Worm (Caenorhabditis elegans): Measurements from ENCODE around the gene srb-16.

ce11 chrII:5195504-5195903, 44.8 kb upstream of the srb-16 start, which contains the start of gene C34F11.5:
- TF ChIP-seq aly-2 (tag; optimal IDR thresholded peaks at IDR 0.05) (no peak), tbx-2 (tag; optimal IDR thresholded peaks at IDR 0.05) (no peak), nhr-12 (tag; optimal IDR thresholded peaks at IDR 0.05) (no peak), pqm-1 (tag; optimal IDR thresholded peaks at IDR 0.05) (no peak), lir-3 (tag; optimal IDR thresholded peaks at IDR 0.05; ENCODE audit: poor library complexity) (no peak), zag-1 (tag; optimal IDR thresholded peaks at IDR 0.05) (no peak), snpc-4 (tag; optimal IDR thresholded peaks at IDR 0.05) (no peak), nhr-11 (tag; optimal IDR thresholded peaks at IDR 0.05) (no peak), ceh-8 (GFP tag; optimal IDR thresholded peaks at IDR 0.05) (no peak)

All from whole organism, L1 larva.